Worm (Caenorhabditis elegans) whole organism, young adult: ENCODE results near the gene T19D12.9.

ENCODE experiments used
- C06A6.2 ChIP-seq: fragments of 200-800 bp; sonication (Bioruptor generic); conservative IDR thresholded peaks from 2 replicates; pipeline ENCODE4 v1.3.6; 2022; ENCODE audit warnings: missing genetic modification characterization, missing compliant biosample characterization
- D2030.7 ChIP-seq: fragments of 200-800 bp; sonication (Bioruptor generic); IDR thresholded peaks from 2 replicates; pipeline ENCODE4 v1.3.6; 2022; ENCODE audit warnings: missing genetic modification reagents, missing genetic modification characterization, missing compliant biosample characterization
- F57C9.4 ChIP-seq: sonication (generic microtip); optimal IDR thresholded peaks from 2 replicates; lab custom pipeline; 2017; ENCODE audit warnings: mild to moderate bottlenecking, missing genetic modification characterization, missing compliant biosample characterization
- Y67H2A.10 ChIP-seq: fragments of 200-800 bp; sonication (Bioruptor generic); conservative IDR thresholded peaks from 2 replicates; pipeline ENCODE4 v1.3.6; 2022; ENCODE audit warnings: missing genetic modification reagents, missing genetic modification characterization, missing compliant biosample characterization
- ZK185.1 ChIP-seq: sonication (generic microtip); optimal IDR thresholded peaks from 2 replicates; lab custom pipeline; 2016; ENCODE audit warnings: mild to moderate bottlenecking, missing genetic modification characterization, missing compliant biosample characterization; ENCODE audit not compliant: poor library complexity, severe bottlenecking
- attf-5 ChIP-seq: fragments of 200-800 bp; sonication (Bioruptor generic); optimal IDR thresholded peaks from 2 replicates; lab custom pipeline; 2018; ENCODE audit warnings: mild to moderate bottlenecking, missing genetic modification characterization, missing compliant biosample characterization
- bed-1 ChIP-seq: fragments of 200-800 bp; sonication (Bioruptor generic); IDR thresholded peaks from 2 replicates; pipeline ENCODE4 v1.3.6; 2022; ENCODE audit warnings: missing genetic modification reagents, missing genetic modification characterization, missing compliant biosample characterization
- cebp-1 ChIP-seq, 2 experiments: fragments of 200-800 bp in 1 of 2; sonication (Bioruptor generic) in 1 of 2; sonication (generic microtip) in 1 of 2; IDR thresholded peaks in 1 of 2; optimal IDR thresholded peaks in 1 of 2; 2 replicates each; pipeline versions ENCODE4 v1.3.6 to Lab custom; 2017 to 2022; ENCODE audit warnings: missing compliant biosample characterization in 2 of 2, missing genetic modification characterization in 2 of 2, mild to moderate bottlenecking in 1 of 2, missing genetic modification reagents in 1 of 2, moderate library complexity in 1 of 2
- dpl-1 ChIP-seq: fragments of 150-350 bp; optimal IDR thresholded peaks from 2 replicates; lab custom pipeline; 2014; ENCODE audit warnings: missing biosample characterization, missing genetic modification reagents, missing genetic modification characterization
- egl-44 ChIP-seq: fragments of 200-800 bp; sonication (Bioruptor generic); IDR thresholded peaks from 2 replicates; pipeline ENCODE4 v1.3.6; 2022; ENCODE audit warnings: missing genetic modification reagents, missing genetic modification characterization, missing compliant biosample characterization
- ekl-4 ChIP-seq: fragments of 200-800 bp; sonication (Bioruptor generic); IDR thresholded peaks from 2 replicates; pipeline ENCODE4 v1.3.6; 2022; ENCODE audit warnings: missing genetic modification reagents, missing genetic modification characterization, missing compliant biosample characterization
- hmg-1.2 ChIP-seq: fragments of 200-800 bp; sonication (Bioruptor generic); IDR thresholded peaks from 2 replicates; pipeline ENCODE4 v1.3.6; 2022; ENCODE audit warnings: missing genetic modification reagents, missing genetic modification characterization, missing compliant biosample characterization
- lag-1 ChIP-seq: fragments of 200-800 bp; sonication (Bioruptor generic); IDR thresholded peaks from 2 replicates; pipeline ENCODE4 v1.3.6; 2022; ENCODE audit warnings: missing genetic modification reagents, missing genetic modification characterization, missing compliant biosample characterization
- let-526 ChIP-seq: fragments of 200-800 bp; sonication (Bioruptor generic); IDR thresholded peaks from 2 replicates; pipeline ENCODE4 v1.3.6; 2022; ENCODE audit warnings: missing genetic modification reagents, missing genetic modification characterization, missing compliant biosample characterization
- madf-3 ChIP-seq: fragments of 200-800 bp; sonication (Bioruptor generic); IDR thresholded peaks from 2 replicates; pipeline ENCODE4 v1.3.6; 2022; ENCODE audit warnings: missing genetic modification reagents, missing genetic modification characterization, missing compliant biosample characterization
- nfyb-1 ChIP-seq: fragments of 200-800 bp; sonication (Bioruptor generic); IDR thresholded peaks from 2 replicates; pipeline ENCODE4 v1.3.6; 2022; ENCODE audit warnings: missing genetic modification reagents, missing genetic modification characterization, missing compliant biosample characterization
- nhr-120 ChIP-seq: fragments of 200-800 bp; sonication (Bioruptor generic); IDR thresholded peaks from 2 replicates; pipeline ENCODE4 v1.3.6; 2022; ENCODE audit warnings: missing genetic modification characterization, missing compliant biosample characterization
- nhr-27 ChIP-seq: fragments of 200-800 bp; sonication (Bioruptor generic); optimal IDR thresholded peaks from 2 replicates; lab custom pipeline; 2018; ENCODE audit warnings: mild to moderate bottlenecking, missing genetic modification characterization, moderate library complexity, missing compliant biosample characterization
- rcor-1 ChIP-seq: fragments of 200-800 bp; sonication (Bioruptor generic); IDR thresholded peaks from 2 replicates; pipeline ENCODE4 v1.3.6; 2022; ENCODE audit warnings: missing genetic modification reagents, missing genetic modification characterization, missing compliant biosample characterization
- rpc-1 ChIP-seq, 2 experiments: fragments of 150-350 bp in 1 of 2; sonication (generic microtip) in 1 of 2; optimal IDR thresholded peaks; 2 replicates each; lab custom pipeline; 2014 to 2018; ENCODE audit warnings: missing biosample characterization in 1 of 2, missing genetic modification characterization in 1 of 2, missing genetic modification reagents in 1 of 2, missing genotype in 1 of 2
- sea-2 ChIP-seq: fragments of 200-800 bp; sonication (Bioruptor generic); IDR thresholded peaks from 2 replicates; pipeline ENCODE4 v1.3.6; 2022; ENCODE audit warnings: missing genetic modification characterization, missing compliant biosample characterization
- snpc-3.4 ChIP-seq: sonication (generic microtip); optimal IDR thresholded peaks from 2 replicates; lab custom pipeline; 2017; ENCODE audit warnings: missing genetic modification characterization, mild to moderate bottlenecking, missing compliant biosample characterization, antibody characterized with exemption, moderate library complexity, missing genotype, missing genetic modification reagents
- snpc-4 ChIP-seq, 5 experiments: fragments of 150-350 bp in 1 of 5; sonication (generic microtip) in 4 of 5; optimal IDR thresholded peaks; 2 replicates each; lab custom pipeline; 2014 to 2018; ENCODE audit warnings: missing genetic modification characterization in 5 of 5, missing biosample characterization in 3 of 5, antibody characterized with exemption in 2 of 5, mild to moderate bottlenecking in 2 of 5, missing compliant biosample characterization in 2 of 5, missing genotype in 2 of 5, moderate library complexity in 2 of 5, missing genetic modification reagents in 1 of 5
- somi-1 ChIP-seq: fragments of 200-800 bp; sonication (Bioruptor generic); optimal IDR thresholded peaks from 2 replicates; lab custom pipeline; 2018; ENCODE audit warnings: mild to moderate bottlenecking, missing genetic modification characterization, missing compliant biosample characterization
- tbx-9 ChIP-seq: sonication (generic microtip); optimal IDR thresholded peaks from 2 replicates; lab custom pipeline; 2016; ENCODE audit warnings: borderline replicate concordance, missing genetic modification characterization, inconsistent platforms, missing compliant biosample characterization
- unc-130 ChIP-seq: sonication (generic microtip); optimal IDR thresholded peaks from 2 replicates; lab custom pipeline; 2016; ENCODE audit warnings: missing genetic modification reagents, missing genetic modification characterization, missing compliant biosample characterization
- zim-3 ChIP-seq: sonication (generic microtip); optimal IDR thresholded peaks from 2 replicates; lab custom pipeline; 2017; ENCODE audit warnings: mild to moderate bottlenecking, missing genetic modification characterization, moderate library complexity, missing compliant biosample characterization
- ztf-26 ChIP-seq: sonication (generic microtip); optimal IDR thresholded peaks from 2 replicates; lab custom pipeline; 2017; ENCODE audit warnings: missing genetic modification characterization, missing compliant biosample characterization
- ztf-3 ChIP-seq: fragments of 200-800 bp; sonication (Bioruptor generic); optimal IDR thresholded peaks from 2 replicates; lab custom pipeline; 2018; ENCODE audit warnings: mild to moderate bottlenecking, missing genetic modification characterization, missing compliant biosample characterization

Gene T19D12.9

ce11 chrII:6651719-6652118 lies 2.5 kb downstream of the T19D12.9 start, which contains the start of gene sra-26:
sra-26 (minus strand) TSS chrII:6651819.
- TF ChIP-seq cebp-1 (GFP tag; IDR thresholded peaks at IDR 0.05; lab: Robert Waterston, UW) (no peak), cebp-1 (tag; optimal IDR thresholded peaks at IDR 0.05; lab: Kevin White, UChicago) (no peak), dpl-1 (GFP tag; lab: Kevin White, UChicago) (no peak), tbx-9 (no peak), ztf-26 (tag; lab: Kevin White, UChicago) (no peak), nhr-120 (GFP tag; lab: Robert Waterston, UW) (no peak), madf-3 (GFP tag; lab: Robert Waterston, UW) (no peak), ztf-3 (GFP tag; lab: Kevin White, UChicago) (no peak), nfyb-1 (no peak), rcor-1 (GFP tag; lab: Robert Waterston, UW) (no peak), let-526 (GFP tag; lab: Robert Waterston, UW) (no peak), bed-1 (GFP tag; lab: Robert Waterston, UW) (no peak), ZK185.1 (no peak)

ce11 chrII:6649026-6649425 lies 5.2 kb downstream of the T19D12.9 start, which contains the start of gene oig-8:
oig-8 (minus strand) TSS chrII:6649126.
- no peak for TF ChIP-seq lag-1 (GFP tag; lab: Robert Waterston, UW)
- TF ChIP-seq snpc-3.4 (tag; lab: Kevin White, UChicago), result no peak
- no peak for TF ChIP-seq unc-130 (GFP tag; lab: Kevin White, UChicago)
- no peak for TF ChIP-seq D2030.7 (GFP tag; lab: Robert Waterston, UW)
- TF ChIP-seq ekl-4 (GFP tag; lab: Robert Waterston, UW), result no peak
- no peak for TF ChIP-seq rpc-1 (optimal IDR thresholded peaks at IDR 0.05; lab: Kevin White, UChicago)
- no peak for TF ChIP-seq rpc-1 (tag; optimal IDR thresholded peaks at IDR 0.05; lab: Kevin White, UChicago)

- no peak for TF ChIP-seq snpc-4 (GFP tag; optimal IDR thresholded peaks at IDR 0.05; lab: Kevin White, UChicago)
- TF ChIP-seq snpc-4 (tag; optimal IDR thresholded peaks at IDR 0.05; lab: Kevin White, UChicago), result no peak
- TF ChIP-seq hmg-1.2, result peak; percentile 68; the same call in 1 of the 2 replicates
These were observed 7.3 kb downstream of the T19D12.9 start for ce11 chrII:6646903-6647302.

- TF ChIP-seq hmg-1.2 (peak; percentile 6; the same call in 1 of the 2 replicates), Y67H2A.10 (GFP tag; lab: Robert Waterston, UW) (no peak), nhr-27 (no peak), sea-2 (GFP tag; lab: Robert Waterston, UW) (no peak), C06A6.2 (GFP tag; lab: Robert Waterston, UW) (no peak), egl-44 (GFP tag; lab: Robert Waterston, UW) (no peak), snpc-3.4 (tag; lab: Kevin White, UChicago) (no peak)
These were observed 11.5 kb downstream of the T19D12.9 start, which contains the start of gene T19D12.6 for ce11 chrII:6642651-6643167. T19D12.6 (minus strand) TSS chrII:6643117.

ce11 chrII:6642180-6642579 lies 12.0 kb downstream of the T19D12.9 start:
- TF ChIP-seq somi-1 (GFP tag; lab: Kevin White, UChicago), result no peak
- TF ChIP-seq madf-3 (GFP tag; lab: Robert Waterston, UW), result no peak
- TF ChIP-seq attf-5, result no peak
- TF ChIP-seq F57C9.4 (tag; lab: Kevin White, UChicago), result no peak
- no peak for TF ChIP-seq lag-1 (GFP tag; lab: Robert Waterston, UW)
- TF ChIP-seq zim-3 (tag; lab: Kevin White, UChicago), result no peak
